Worm (Caenorhabditis elegans) whole organism, L1 larva: ENCODE data around the gene lgg-2.
A peak's percentile ranks its signal among the peaks of the same experiment; 100 is the strongest.

ENCODE experiments used
- ama-1 ChIP-seq: fragments of 150-350 bp; optimal IDR thresholded peaks from 2 replicates; lab custom pipeline; 2014
- ceh-8 ChIP-seq: fragments of 200-800 bp; sonication (Bioruptor generic); optimal IDR thresholded peaks from 2 replicates; lab custom pipeline; 2018; ENCODE audit warnings: mild to moderate bottlenecking, missing genetic modification characterization, moderate library complexity, missing compliant biosample characterization
- fos-1 ChIP-seq: fragments of 150-350 bp; optimal IDR thresholded peaks from 2 replicates; lab custom pipeline; 2014; ENCODE audit warnings: missing biosample characterization, missing genetic modification characterization
- lin-35 ChIP-seq, 2 experiments: fragments of 150-350 bp; optimal IDR thresholded peaks; 2 replicates each; lab custom pipeline; 2014; ENCODE audit warnings: missing biosample characterization in 2 of 2, missing genetic modification characterization in 2 of 2, missing genetic modification reagents in 2 of 2
- lin-39 ChIP-seq: fragments of 150-350 bp; optimal IDR thresholded peaks from 2 replicates; lab custom pipeline; 2014; ENCODE audit warnings: missing biosample characterization, missing genetic modification reagents, missing genetic modification characterization
- mdl-1 ChIP-seq, 2 experiments: fragments of 150-350 bp; optimal IDR thresholded peaks; 2 replicates each; lab custom pipeline; 2014 to 2017; ENCODE audit warnings: missing biosample characterization in 2 of 2, missing genetic modification characterization in 2 of 2, inconsistent platforms in 1 of 2
- pqm-1 ChIP-seq: sonication (generic microtip); optimal IDR thresholded peaks from 3 replicates; lab custom pipeline; 2017; ENCODE audit warnings: missing biosample characterization, missing genetic modification characterization
- unc-62 ChIP-seq: fragments of 150-350 bp; optimal IDR thresholded peaks from 2 replicates; lab custom pipeline; 2014; ENCODE audit warnings: missing biosample characterization, missing genetic modification reagents, missing genetic modification characterization
- ztf-4 ChIP-seq: fragments of 150-350 bp; optimal IDR thresholded peaks from 2 replicates; lab custom pipeline; 2014; ENCODE audit warnings: missing biosample characterization, missing genetic modification characterization

DNA sequence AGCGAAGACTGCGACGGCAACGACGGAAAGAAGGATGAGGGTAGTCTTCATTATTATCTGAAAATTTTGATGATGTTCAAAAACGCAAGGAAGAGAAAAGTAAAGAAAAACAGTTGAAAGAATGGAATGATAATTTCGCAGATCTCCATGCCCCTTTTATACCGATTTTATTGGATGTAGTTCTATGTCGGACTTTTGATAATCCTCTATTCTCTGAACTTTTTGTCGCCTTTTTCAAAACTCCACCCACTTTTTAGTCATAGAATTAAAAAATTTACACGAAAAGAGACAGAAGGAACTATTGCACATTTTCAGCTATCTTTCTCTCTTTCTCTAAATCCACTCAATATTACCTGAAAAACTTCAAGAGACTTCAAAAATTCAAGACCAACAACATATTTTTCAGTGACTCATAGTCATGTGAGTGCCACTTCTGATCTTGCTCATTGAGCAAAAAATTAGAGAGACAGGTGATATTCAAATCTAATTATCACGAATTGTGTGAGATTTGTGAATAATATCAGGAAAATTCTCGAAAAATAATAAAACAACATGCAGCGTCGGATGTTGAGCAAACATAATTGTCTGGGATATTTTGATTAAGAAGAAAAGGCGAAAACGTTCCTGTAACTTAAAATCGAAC is 45.8 kb downstream of the lgg-2 start, which contains the start of gene F13E9.15:
- TF ChIP-seq ceh-8 (GFP tag; lab: Kevin White, UChicago) = peak; percentile 70
- TF ChIP-seq pqm-1 (tag; lab: Kevin White, UChicago) = no peak
- no peak for TF ChIP-seq mdl-1 (tag; optimal IDR thresholded peaks at IDR 0.05; lab: Kevin White, UChicago)
- TF ChIP-seq ztf-4 (tag; lab: Kevin White, UChicago) = no peak
- no peak for TF ChIP-seq unc-62
- peak; percentile 10 for TF ChIP-seq fos-1
- no peak for TF ChIP-seq ama-1
- no peak for TF ChIP-seq lin-35 (GFP tag; optimal IDR thresholded peaks at IDR 0.05; lab: Kevin White, UChicago)
- TF ChIP-seq lin-39 (tag; lab: Kevin White, UChicago) = no peak
